Worm (Caenorhabditis elegans) whole organism, midembryonic: ENCODE measurements around the gene ceh-19.
"Not testable (repeated sequence)": the region's sequence is repeated elsewhere in the genome, so short reads cannot be mapped to it uniquely, and the experiment has no call there.

Source experiments
- flt-1 ChIP-seq: fragments of 200-800 bp; sonication (Bioruptor generic); IDR thresholded peaks from 2 replicates; pipeline ENCODE4 v1.3.6; 2022; ENCODE audit warnings: missing genetic modification characterization, missing compliant biosample characterization
- med-1 ChIP-seq: sonication (generic microtip); optimal IDR thresholded peaks from 2 replicates; lab custom pipeline; 2017; ENCODE audit warnings: missing genetic modification characterization, mild to moderate bottlenecking, missing compliant biosample characterization, antibody characterized with exemption, missing genetic modification reagents; ENCODE audit not compliant: insufficient read depth
- ref-1 ChIP-seq: fragments of 200-800 bp; sonication (Bioruptor generic); conservative IDR thresholded peaks from 2 replicates; pipeline ENCODE4 v1.3.6; 2022; ENCODE audit warnings: missing genetic modification reagents, missing genetic modification characterization, missing compliant biosample characterization
- tab-1 ChIP-seq: fragments of 200-800 bp; sonication (Bioruptor generic); IDR thresholded peaks from 2 replicates; pipeline ENCODE4 v1.3.6; 2022; ENCODE audit warnings: missing genetic modification characterization, missing compliant biosample characterization
- ztf-23 ChIP-seq: fragments of 200-800 bp; sonication (Bioruptor generic); IDR thresholded peaks from 2 replicates; pipeline ENCODE4 v1.3.6; 2022; ENCODE audit warnings: missing genetic modification reagents, missing genetic modification characterization, missing compliant biosample characterization
- ztf-29 ChIP-seq: fragments of 200-800 bp; sonication (Bioruptor generic); IDR thresholded peaks from 2 replicates; pipeline ENCODE4 v1.3.6; 2022; ENCODE audit warnings: missing genetic modification reagents, missing genetic modification characterization, missing compliant biosample characterization

ce11 chrIV:7948290-7948689 is 7.5 kb downstream of the ceh-19 start, which contains the start of gene mcm-3AP:
- TF ChIP-seq flt-1 (GFP tag; lab: Robert Waterston, UW) (peak; percentile 83), tab-1 (GFP tag; lab: Robert Waterston, UW) (0 out of 2 replicates have a peak, but pooled peaks have one; percentile 26), ztf-23 (GFP tag; lab: Robert Waterston, UW) (peak; percentile 84)
- not testable (repeated sequence) for TF ChIP-seq ztf-29 (GFP tag; lab: Robert Waterston, UW); ref-1 (GFP tag; lab: Robert Waterston, UW); med-1
